Fruit fly (Drosophila melanogaster): Measurements from ENCODE around the gene rumpel.

The rumpel gene

dm6 chrX:7453236-7453635 is 34.8 kb downstream of the rumpel start, which contains the start of gene CG43198:
TSS of gene CG43198 (minus strand) at chrX:7453336.
- TF ChIP-seq CG4496 (GFP tag; IDR thresholded peaks at IDR 0.05) (no peak), CG13204 (GFP tag; optimal IDR thresholded peaks at IDR 0.05) (no peak), Pif1B (GFP tag; optimal IDR thresholded peaks at IDR 0.05) (no peak)

dm6 chrX:7462089-7462488 is 43.7 kb downstream of the rumpel start:
- TF ChIP-seq CG14655 (GFP tag; optimal IDR thresholded peaks at IDR 0.05) (no peak), CG12605 (GFP tag; IDR thresholded peaks at IDR 0.05) (no peak), fd96Ca (GFP tag; IDR thresholded peaks at IDR 0.05) (no peak), D1 (tag; optimal IDR thresholded peaks at IDR 0.05) (no peak), CG4496 (GFP tag; IDR thresholded peaks at IDR 0.05) (no peak), Pif1B (GFP tag; optimal IDR thresholded peaks at IDR 0.05) (no peak), CG8301 (tag; optimal IDR thresholded peaks at IDR 0.05) (no peak), EcR (GFP tag; optimal IDR thresholded peaks at IDR 0.05) (no peak), CG34367 (tag; optimal IDR thresholded peaks at IDR 0.05) (no peak), gl (tag; optimal IDR thresholded peaks at IDR 0.05) (no peak), CG8159 (tag; optimal IDR thresholded peaks at IDR 0.05) (no peak), CG13204 (GFP tag; optimal IDR thresholded peaks at IDR 0.05) (no peak), Snoo (tag; optimal IDR thresholded peaks at IDR 0.05) (no peak), rn (GFP tag; IDR thresholded peaks at IDR 0.05) (no peak), CG9948 (tag; optimal IDR thresholded peaks at IDR 0.05) (no peak), CG32121 (GFP tag; IDR thresholded peaks at IDR 0.05) (no peak), Ets98B (GFP tag; IDR thresholded peaks at IDR 0.05) (no peak), CG10348 (GFP tag; IDR thresholded peaks at IDR 0.05) (no peak), Pif1A (GFP tag; optimal IDR thresholded peaks at IDR 0.05) (no peak)

- TF ChIP-seq Snoo (tag; optimal IDR thresholded peaks at IDR 0.05) (no peak), CG14655 (GFP tag; optimal IDR thresholded peaks at IDR 0.05) (no peak), CG12605 (GFP tag; IDR thresholded peaks at IDR 0.05) (no peak), CG8301 (tag; optimal IDR thresholded peaks at IDR 0.05) (no peak), EcR (GFP tag; optimal IDR thresholded peaks at IDR 0.05) (no peak), CG15710 (tag; optimal IDR thresholded peaks at IDR 0.05) (no peak), D1 (tag; optimal IDR thresholded peaks at IDR 0.05) (no peak), CG13204 (GFP tag; optimal IDR thresholded peaks at IDR 0.05) (no peak), CG9948 (tag; optimal IDR thresholded peaks at IDR 0.05) (no peak), CG34367 (tag; optimal IDR thresholded peaks at IDR 0.05) (no peak), Pif1B (GFP tag; optimal IDR thresholded peaks at IDR 0.05) (no peak), Ets98B (GFP tag; IDR thresholded peaks at IDR 0.05) (no peak), rn (GFP tag; IDR thresholded peaks at IDR 0.05) (no peak), CG32121 (GFP tag; IDR thresholded peaks at IDR 0.05) (no peak)
Observed at dm6 chrX:7466328-7466727, 47.9 kb downstream of the rumpel start.

All from whole organism, pupa.